Fruit fly (Drosophila melanogaster) whole organism: ENCODE results near the gene Cyp303a1.

Experiments used
- CG8478 ChIP-seq: fragments of >200 bp; optimal IDR thresholded peaks from 2 replicates; lab custom pipeline; 2018; ENCODE audit warnings: inconsistent platforms
- EcR ChIP-seq, 2 experiments: fragments of >200 bp; optimal IDR thresholded peaks; 2 replicates each; lab custom pipeline; 2017; ENCODE audit warnings: missing biosample characterization in 2 of 2, missing genetic modification characterization in 2 of 2, missing genetic modification reagents in 2 of 2
- psq ChIP-seq: fragments of >200 bp; optimal IDR thresholded peaks from 2 replicates; lab custom pipeline; 2017
- usp ChIP-seq: fragments of >200 bp; optimal IDR thresholded peaks from 2 replicates; lab custom pipeline; 2017; ENCODE audit warnings: missing biosample characterization, missing genetic modification characterization, mixed read lengths

DNA sequence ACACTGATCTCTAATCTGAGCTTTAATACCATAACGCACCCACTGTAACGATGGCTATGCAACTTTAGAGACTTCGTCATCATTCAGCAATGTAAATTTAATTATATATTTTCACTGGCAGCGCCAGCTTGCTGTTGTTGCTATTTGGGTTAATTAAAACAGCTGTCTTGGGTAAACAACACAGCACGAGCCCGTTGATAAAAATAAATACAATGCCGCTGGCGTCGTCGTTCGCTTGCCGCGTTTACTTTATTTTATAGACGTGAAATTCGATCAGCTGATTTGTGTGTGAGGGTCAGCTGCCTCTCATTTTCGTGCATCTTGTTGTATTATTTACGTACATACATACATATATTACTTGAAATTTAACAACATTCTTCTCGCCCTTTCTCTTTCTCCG lies 21.3 kb upstream of the Cyp303a1 start:
- TF ChIP-seq psq: no peak
- no peak for TF ChIP-seq usp (GFP tag; lab: Kevin White, UChicago)
- TF ChIP-seq EcR (GFP tag; optimal IDR thresholded peaks at IDR 0.05; lab: Kevin White, UChicago): no peak
- TF ChIP-seq CG8478 (lab: Kevin White, UChicago): no peak
